Worm (Caenorhabditis elegans): Measurements from ENCODE around the gene sdz-8.

ce11 chrV:11508773-11509172 lies 7.2 kb downstream of the sdz-8 start, which contains the start of gene ttll-5:
- TF ChIP-seq ZK546.5 (tag; optimal IDR thresholded peaks at IDR 0.05) (no peak), nhr-21 (tag; optimal IDR thresholded peaks at IDR 0.05) (no peak), mdl-1 (tag; optimal IDR thresholded peaks at IDR 0.05) (no peak), nhr-23 (tag; optimal IDR thresholded peaks at IDR 0.05) (no peak), R02D3.7 (tag; optimal IDR thresholded peaks at IDR 0.05) (no peak), sma-9 (GFP tag; optimal IDR thresholded peaks at IDR 0.05) (peak; percentile 87), sma-9 (tag; optimal IDR thresholded peaks at IDR 0.05) (no peak), unc-39 (tag; optimal IDR thresholded peaks at IDR 0.05) (no peak), zag-1 (tag; optimal IDR thresholded peaks at IDR 0.05) (no peak), nhr-11 (tag; optimal IDR thresholded peaks at IDR 0.05) (no peak), ztf-1 (GFP tag; conservative IDR thresholded peaks at IDR 0.05) (no peak)

All from whole organism, L2 larva.